Fruit fly (Drosophila melanogaster): ENCODE results near the gene CG13658.
A peak's percentile ranks its signal among the peaks of the same experiment; 100 is the strongest.

- TF ChIP-seq Abd-B (GFP tag; optimal IDR thresholded peaks at IDR 0.05) (no peak), psq (GFP tag; optimal IDR thresholded peaks at IDR 0.05) (no peak), Myc (optimal IDR thresholded peaks at IDR 0.05) (no peak), brk (GFP tag; optimal IDR thresholded peaks at IDR 0.05) (no peak), pan (optimal IDR thresholded peaks at IDR 0.05) (no peak), Dif (GFP tag; optimal IDR thresholded peaks at IDR 0.05; ENCODE audit: partially characterized antibody) (peak; percentile 49), Vsx2 (GFP tag; optimal IDR thresholded peaks at IDR 0.05; ENCODE audit: partially characterized antibody) (no peak), usp (GFP tag; optimal IDR thresholded peaks at IDR 0.05) (no peak), br (GFP tag; optimal IDR thresholded peaks at IDR 0.05) (no peak), ey (GFP tag; optimal IDR thresholded peaks at IDR 0.05) (no peak), lola (GFP tag; optimal IDR thresholded peaks at IDR 0.05) (no peak)
Measured at dm6 chr3R:25316016-25316415, 28.7 kb downstream of the CG13658 start, which contains the start of gene CG10559.

Data from whole organism, wandering third instar larva.